Worm (Caenorhabditis elegans) whole organism, early embryonic: ENCODE data around the gene strd-1.

Experiments
- ama-1 ChIP-seq: fragments of 150-350 bp; optimal IDR thresholded peaks from 2 replicates; lab custom pipeline; 2014
- ets-7 ChIP-seq: sonication (generic microtip); optimal IDR thresholded peaks from 2 replicates; lab custom pipeline; 2016; ENCODE audit warnings: missing genotype, missing genetic modification characterization, missing compliant biosample characterization
- flt-1 ChIP-seq: fragments of 200-800 bp; sonication (Bioruptor generic); IDR thresholded peaks from 2 replicates; pipeline ENCODE4 v1.3.6; 2022; ENCODE audit warnings: missing genetic modification characterization, missing compliant biosample characterization
- pes-1 ChIP-seq: fragments of 200-800 bp; sonication (Bioruptor generic); IDR thresholded peaks from 2 replicates; pipeline ENCODE4 v1.3.6; 2022; ENCODE audit warnings: missing genetic modification reagents, missing genetic modification characterization, missing compliant biosample characterization

ce11 chrIII:10994085-10994484, 46.8 kb downstream of the strd-1 start:
- TF ChIP-seq flt-1 (GFP tag; lab: Robert Waterston, UW) = no peak
- no peak for TF ChIP-seq ets-7 (tag; lab: Kevin White, UChicago)
- no peak for TF ChIP-seq ama-1 (lab: Kevin White, UChicago)
- no peak for TF ChIP-seq pes-1 (GFP tag; lab: Robert Waterston, UW)
